Worm (Caenorhabditis elegans): ENCODE data around the gene W04E12.3.
A peak's percentile ranks its signal among the peaks of the same experiment; 100 is the strongest.

ce11 chrV:19722881-19723280, 18.9 kb upstream of the W04E12.3 start:
- TF ChIP-seq nhr-10 (tag; optimal IDR thresholded peaks at IDR 0.05), result no peak
- no peak for TF ChIP-seq hlh-30 (tag; optimal IDR thresholded peaks at IDR 0.05; ENCODE audit: insufficient read depth)
- peak; percentile 45; the same call in 1 of the 2 replicates for TF ChIP-seq pha-4 (GFP tag; IDR thresholded peaks at IDR 0.05)
- no peak for TF ChIP-seq pha-4 (tag; optimal IDR thresholded peaks at IDR 0.05)
- TF ChIP-seq aly-2 (tag; optimal IDR thresholded peaks at IDR 0.05), result no peak
- TF ChIP-seq fos-1 (tag; optimal IDR thresholded peaks at IDR 0.05), result no peak
- TF ChIP-seq spr-1 (tag; optimal IDR thresholded peaks at IDR 0.05), result no peak
- TF ChIP-seq snpc-4 (tag; optimal IDR thresholded peaks at IDR 0.05), result no peak
- no peak for TF ChIP-seq nhr-28 (tag; optimal IDR thresholded peaks at IDR 0.05)
- TF ChIP-seq nhr-237 (tag; optimal IDR thresholded peaks at IDR 0.05), result no peak
- TF ChIP-seq lsy-2 (tag; optimal IDR thresholded peaks at IDR 0.05), result no peak
- no peak for TF ChIP-seq nhr-11 (tag; optimal IDR thresholded peaks at IDR 0.05)
- TF ChIP-seq ztf-7 (tag; optimal IDR thresholded peaks at IDR 0.05), result no peak
- TF ChIP-seq vab-7 (GFP tag; IDR thresholded peaks at IDR 0.05), result 0 out of 2 replicates have a peak, but pooled peaks have one; percentile 44
- peak; percentile 43 for TF ChIP-seq aha-1 (tag)
